Worm (Caenorhabditis elegans) whole organism, L2 larva: ENCODE results near the gene srg-44.

Experiments used
- C34F6.9 ChIP-seq: fragments of 150-350 bp; optimal IDR thresholded peaks from 2 replicates; lab custom pipeline; 2014; ENCODE audit warnings: missing biosample characterization, missing genetic modification characterization
- ZK546.5 ChIP-seq: sonication (generic microtip); optimal IDR thresholded peaks from 2 replicates; lab custom pipeline; 2017; ENCODE audit warnings: missing biosample characterization, missing genetic modification characterization
- alr-1 ChIP-seq: fragments of 150-350 bp; optimal IDR thresholded peaks from 2 replicates; lab custom pipeline; 2014; ENCODE audit warnings: missing biosample characterization, missing genetic modification characterization
- aly-2 ChIP-seq: fragments of 150-350 bp; optimal IDR thresholded peaks from 2 replicates; lab custom pipeline; 2014; ENCODE audit warnings: missing biosample characterization, missing genetic modification characterization
- ama-1 ChIP-seq: fragments of 150-350 bp; optimal IDR thresholded peaks from 2 replicates; lab custom pipeline; 2018; ENCODE audit warnings: inconsistent platforms
- blmp-1 ChIP-seq: sonication (generic microtip); optimal IDR thresholded peaks from 2 replicates; lab custom pipeline; 2017; ENCODE audit warnings: missing genetic modification characterization, mild to moderate bottlenecking, missing compliant biosample characterization, antibody characterized with exemption, moderate library complexity; ENCODE audit not compliant: insufficient read depth
- ceh-16 ChIP-seq: fragments of 150-350 bp; optimal IDR thresholded peaks from 2 replicates; lab custom pipeline; 2014; ENCODE audit warnings: missing biosample characterization, missing genetic modification characterization
- ceh-82 ChIP-seq: fragments of 150-350 bp; optimal IDR thresholded peaks from 2 replicates; lab custom pipeline; 2014; ENCODE audit warnings: missing biosample characterization, missing genetic modification characterization
- dmd-4 ChIP-seq: sonication (generic microtip); optimal IDR thresholded peaks from 2 replicates; lab custom pipeline; 2017; ENCODE audit warnings: missing biosample characterization, missing genetic modification characterization
- elt-3 ChIP-seq: sonication (generic microtip); optimal IDR thresholded peaks from 2 replicates; lab custom pipeline; 2017; ENCODE audit warnings: missing biosample characterization, missing genetic modification characterization
- fos-1 ChIP-seq: fragments of 150-350 bp; optimal IDR thresholded peaks from 2 replicates; lab custom pipeline; 2014; ENCODE audit warnings: missing biosample characterization, missing genetic modification characterization
- gmeb-1 ChIP-seq: fragments of 150-350 bp; optimal IDR thresholded peaks from 2 replicates; lab custom pipeline; 2014; ENCODE audit warnings: missing biosample characterization, missing genetic modification characterization
- lin-13 ChIP-seq: fragments of 150-350 bp; optimal IDR thresholded peaks from 2 replicates; lab custom pipeline; 2014; ENCODE audit warnings: missing biosample characterization, missing genetic modification reagents, missing genetic modification characterization
- lin-39 ChIP-seq: fragments of 150-350 bp; optimal IDR thresholded peaks from 2 replicates; lab custom pipeline; 2014; ENCODE audit warnings: missing biosample characterization, missing genetic modification reagents, missing genetic modification characterization
- lsy-2 ChIP-seq, 2 experiments: fragments of 150-350 bp in 1 of 2; sonication (generic microtip) in 1 of 2; optimal IDR thresholded peaks; 2 replicates each; lab custom pipeline; 2014 to 2017; ENCODE audit warnings: missing biosample characterization in 2 of 2, missing genetic modification characterization in 2 of 2
- mab-5 ChIP-seq: fragments of 150-350 bp; optimal IDR thresholded peaks from 2 replicates; lab custom pipeline; 2014; ENCODE audit warnings: missing biosample characterization, missing genetic modification characterization
- mdl-1 ChIP-seq, 2 experiments: fragments of 150-350 bp in 1 of 2; sonication (generic microtip) in 1 of 2; optimal IDR thresholded peaks; 2 replicates each; lab custom pipeline; 2017; ENCODE audit warnings: missing biosample characterization in 2 of 2, missing genetic modification characterization in 2 of 2
- nhr-10 ChIP-seq: sonication (generic microtip); optimal IDR thresholded peaks from 2 replicates; lab custom pipeline; 2017; ENCODE audit warnings: missing biosample characterization, missing genetic modification characterization
- nhr-11 ChIP-seq: fragments of 150-350 bp; optimal IDR thresholded peaks from 2 replicates; lab custom pipeline; 2014; ENCODE audit warnings: missing biosample characterization, missing genetic modification characterization
- nhr-129 ChIP-seq: fragments of 150-350 bp; optimal IDR thresholded peaks from 2 replicates; lab custom pipeline; 2014; ENCODE audit warnings: missing biosample characterization, missing genetic modification characterization
- nhr-21 ChIP-seq: fragments of 150-350 bp; optimal IDR thresholded peaks from 2 replicates; lab custom pipeline; 2014; ENCODE audit warnings: missing biosample characterization, missing genetic modification characterization
- nhr-23 ChIP-seq: fragments of 150-350 bp; optimal IDR thresholded peaks from 2 replicates; lab custom pipeline; 2014; ENCODE audit warnings: missing biosample characterization, missing genetic modification reagents, missing genetic modification characterization
- nhr-237 ChIP-seq: fragments of 150-350 bp; optimal IDR thresholded peaks from 2 replicates; lab custom pipeline; 2014; ENCODE audit warnings: missing biosample characterization, missing genetic modification characterization
- nhr-6 ChIP-seq: fragments of 150-350 bp; optimal IDR thresholded peaks from 2 replicates; lab custom pipeline; 2014; ENCODE audit warnings: missing biosample characterization, missing genetic modification characterization
- nhr-77 ChIP-seq: fragments of 150-350 bp; optimal IDR thresholded peaks from 2 replicates; lab custom pipeline; 2014; ENCODE audit warnings: missing biosample characterization, missing genetic modification characterization
- peb-1 ChIP-seq: fragments of 150-350 bp; optimal IDR thresholded peaks from 2 replicates; lab custom pipeline; 2014; ENCODE audit warnings: missing biosample characterization, missing genetic modification characterization
- sem-4 ChIP-seq: fragments of 150-350 bp; optimal IDR thresholded peaks from 2 replicates; lab custom pipeline; 2014; ENCODE audit warnings: missing biosample characterization, missing genetic modification reagents, missing genetic modification characterization
- skn-1 ChIP-seq: sonication (generic microtip); optimal IDR thresholded peaks from 2 replicates; lab custom pipeline; 2017; ENCODE audit warnings: missing biosample characterization, missing genetic modification characterization
- sma-3 ChIP-seq: sonication (generic microtip); optimal IDR thresholded peaks from 2 replicates; lab custom pipeline; 2016; ENCODE audit warnings: missing genetic modification reagents, missing genetic modification characterization, missing compliant biosample characterization
- snpc-4 ChIP-seq: fragments of 150-350 bp; optimal IDR thresholded peaks from 2 replicates; lab custom pipeline; 2014; ENCODE audit warnings: missing biosample characterization, missing genetic modification characterization
- unc-39 ChIP-seq: fragments of 150-350 bp; optimal IDR thresholded peaks from 2 replicates; lab custom pipeline; 2014; ENCODE audit warnings: missing biosample characterization, missing genetic modification characterization
- unc-55 ChIP-seq: fragments of 150-350 bp; sonication (generic microtip); optimal IDR thresholded peaks from 3 replicates; lab custom pipeline; 2014; ENCODE audit warnings: missing biosample characterization, missing genetic modification reagents, missing genetic modification characterization
- zag-1 ChIP-seq: fragments of 150-350 bp; optimal IDR thresholded peaks from 2 replicates; lab custom pipeline; 2014; ENCODE audit warnings: missing biosample characterization, missing genetic modification characterization
- ztf-1 ChIP-seq: fragments of 200-800 bp; sonication (Bioruptor generic); conservative IDR thresholded peaks from 2 replicates; pipeline ENCODE4 v1.3.6; 2022; ENCODE audit warnings: missing genetic modification characterization, missing compliant biosample characterization
- ztf-11 ChIP-seq: sonication (generic microtip); optimal IDR thresholded peaks from 2 replicates; lab custom pipeline; 2017; ENCODE audit warnings: missing biosample characterization, missing genetic modification characterization

Gene srg-44

DNA sequence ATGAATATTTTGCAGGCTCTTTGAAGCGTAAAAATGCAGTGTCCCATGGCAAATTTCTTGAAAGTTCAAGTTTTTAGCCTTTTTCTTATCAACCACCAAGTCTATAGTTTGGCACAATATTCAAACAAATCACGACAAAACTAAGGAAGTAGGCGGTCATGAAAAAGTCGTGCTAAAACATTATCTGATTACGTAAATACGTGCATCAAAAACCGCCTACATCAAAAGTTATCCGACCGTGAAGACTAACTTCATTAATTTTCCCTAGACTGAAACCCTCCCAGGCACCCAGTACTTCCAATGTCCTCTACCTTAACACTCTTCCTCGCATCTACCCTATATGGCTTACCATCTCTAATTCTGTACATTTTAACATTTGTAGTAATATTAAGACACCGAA is at the start of gene srg-44:
srg-44 (plus strand) TSS at position 301 of the 400 bp plus-strand sequence.
- no peak for TF ChIP-seq ZK546.5

ce11 chrV:17284159-17284558 is 44.4 kb upstream of the srg-44 start:
- TF ChIP-seq fos-1 (tag; lab: Kevin White, UChicago) (no peak), lsy-2 (tag; optimal IDR thresholded peaks at IDR 0.05; lab: Kevin White, UChicago) (no peak), ZK546.5 (no peak), elt-3 (tag; lab: Kevin White, UChicago) (no peak), peb-1 (no peak), ceh-82 (tag; lab: Kevin White, UChicago) (no peak), alr-1 (tag; lab: Kevin White, UChicago) (no peak), ceh-16 (no peak), unc-55 (GFP tag; lab: Kevin White, UChicago) (no peak), zag-1 (no peak), sem-4 (tag; lab: Kevin White, UChicago) (no peak), lin-39 (no peak), blmp-1 (no peak)

DNA sequence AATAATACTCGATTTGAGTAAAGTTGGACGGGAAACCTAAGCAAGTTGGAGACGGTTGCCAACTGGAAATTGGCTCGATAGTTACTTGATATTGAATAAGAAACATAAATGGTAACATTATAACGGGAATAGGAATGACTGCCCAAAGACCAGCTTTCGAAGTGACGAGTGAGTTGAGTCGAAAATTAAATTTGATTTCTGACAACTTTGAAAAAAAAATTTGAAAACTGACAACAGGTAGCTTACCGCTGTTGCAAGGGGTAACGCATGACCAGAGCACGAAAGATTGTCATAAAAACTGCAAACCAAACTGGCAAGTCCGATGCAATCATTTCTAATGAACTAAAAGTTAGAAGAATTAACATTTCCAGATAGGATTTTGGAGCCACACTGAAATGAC is 35.9 kb upstream of the srg-44 start:
- TF ChIP-seq unc-55 (GFP tag; lab: Kevin White, UChicago): no peak
- TF ChIP-seq ztf-11 (tag; lab: Kevin White, UChicago): no peak
- no peak for TF ChIP-seq unc-39 (tag; lab: Kevin White, UChicago)
- TF ChIP-seq, all 48 proteins: peak for 0

- no peak for TF ChIP-seq skn-1
- no peak for TF ChIP-seq nhr-129 (tag; lab: Kevin White, UChicago)
- TF ChIP-seq elt-3 (tag; lab: Kevin White, UChicago): no peak
- no peak for TF ChIP-seq aly-2
- TF ChIP-seq fos-1 (tag; lab: Kevin White, UChicago): no peak
- TF ChIP-seq nhr-21: no peak
- no peak for TF ChIP-seq ama-1 (lab: Kevin White, UChicago)
- no peak for TF ChIP-seq gmeb-1
- TF ChIP-seq sma-3: no peak
- no peak for TF ChIP-seq C34F6.9 (tag; lab: Kevin White, UChicago)
- TF ChIP-seq unc-39 (tag; lab: Kevin White, UChicago): no peak
These were observed 32.2 kb upstream of the srg-44 start for ce11 chrV:17296443-17296842.

DNA sequence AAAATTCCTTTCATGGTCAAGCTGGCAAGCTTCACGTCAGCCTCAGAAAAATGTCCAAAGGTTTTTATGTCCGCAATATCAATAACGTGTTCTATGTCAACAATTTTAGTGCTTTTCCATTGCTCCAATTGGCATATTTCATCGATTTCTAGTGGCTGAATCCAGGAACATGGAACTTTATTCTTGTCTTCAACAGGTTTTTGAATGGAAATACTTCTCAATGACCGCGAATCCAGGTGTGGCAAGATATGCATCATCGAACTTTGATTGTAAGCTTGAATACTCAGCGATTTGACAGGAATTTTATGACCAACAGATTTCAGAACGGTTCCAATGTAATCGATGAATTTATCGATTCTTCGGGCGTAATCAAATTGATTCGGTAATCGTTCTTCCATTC is 29.9 kb upstream of the srg-44 start:
- no peak for TF ChIP-seq lin-13 (GFP tag; lab: Kevin White, UChicago)
- no peak for TF ChIP-seq nhr-237 (tag; lab: Kevin White, UChicago)
- no peak for TF ChIP-seq fos-1 (tag; lab: Kevin White, UChicago)
- no peak for TF ChIP-seq snpc-4 (tag; lab: Kevin White, UChicago)
- TF ChIP-seq mab-5 (tag; lab: Kevin White, UChicago): no peak
- TF ChIP-seq, all 48 proteins: peak for 0

DNA sequence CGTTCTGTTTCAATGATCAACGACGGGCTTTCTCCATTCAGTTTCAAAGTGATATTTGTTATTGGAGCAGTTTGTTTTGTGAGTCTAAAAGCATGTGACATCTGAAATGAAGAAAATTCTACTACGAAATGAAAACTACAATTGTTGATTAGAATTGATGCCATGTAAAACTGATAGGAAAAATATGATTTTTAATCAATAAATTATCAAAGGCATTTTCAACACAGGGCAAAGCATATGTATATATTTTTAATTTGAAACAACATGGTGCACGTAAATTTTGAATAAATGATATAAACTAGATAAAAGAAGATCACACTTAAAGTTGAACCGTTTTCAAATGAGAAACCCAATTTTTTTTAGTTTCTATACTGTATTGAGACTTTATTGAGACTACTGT is 27.2 kb upstream of the srg-44 start, which contains the start of gene K10G4.5:
K10G4.5 (minus strand) TSS at position 101 of the 400 bp plus-strand sequence.
- TF ChIP-seq nhr-10 (tag; lab: Kevin White, UChicago) (no peak), fos-1 (tag; lab: Kevin White, UChicago) (no peak), lsy-2 (tag; optimal IDR thresholded peaks at IDR 0.05; lab: Kevin White, UChicago) (no peak), ztf-1 (GFP tag; lab: Robert Waterston, UW) (no peak), nhr-23 (tag; lab: Kevin White, UChicago) (no peak), dmd-4 (tag; lab: Kevin White, UChicago) (no peak), elt-3 (tag; lab: Kevin White, UChicago) (no peak), nhr-11 (no peak), nhr-129 (tag; lab: Kevin White, UChicago) (no peak), nhr-77 (tag; lab: Kevin White, UChicago) (no peak), mdl-1 (tag; optimal IDR thresholded peaks at IDR 0.05; lab: Kevin White, UChicago) (no peak), nhr-237 (tag; lab: Kevin White, UChicago) (no peak), nhr-6 (tag; lab: Kevin White, UChicago) (no peak), snpc-4 (tag; lab: Kevin White, UChicago) (no peak)
